Worm (Caenorhabditis elegans): ENCODE data around the gene F10E7.5.

DNA sequence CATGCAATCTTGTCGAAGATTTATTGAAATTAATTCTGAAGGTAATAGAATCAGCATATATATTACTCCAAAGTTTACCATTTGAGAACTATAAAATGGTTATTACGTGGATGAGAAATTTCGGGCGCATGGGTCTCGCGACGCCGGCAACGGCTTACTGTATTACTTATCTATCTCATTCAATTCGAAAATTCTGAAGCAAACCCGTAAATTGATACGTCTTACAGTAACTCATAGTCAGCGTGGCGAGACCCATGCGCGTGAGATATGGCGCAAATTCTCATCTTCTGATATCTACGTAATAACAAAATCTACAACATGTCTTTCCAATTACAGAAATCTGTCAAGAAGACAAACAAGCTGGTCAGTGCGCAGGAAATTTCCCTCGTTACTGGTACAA is 7.7 kb downstream of the F10E7.5 start:
- TF ChIP-seq pha-4 (tag; optimal IDR thresholded peaks at IDR 0.05): no peak
- no peak for TF ChIP-seq ceh-100 (GFP tag; IDR thresholded peaks at IDR 0.05)
- no peak for TF ChIP-seq unc-130 (GFP tag; optimal IDR thresholded peaks at IDR 0.05)
- TF ChIP-seq rec-8 (tag; optimal IDR thresholded peaks at IDR 0.05): no peak
- no peak for TF ChIP-seq zfh-2 (GFP tag; conservative IDR thresholded peaks at IDR 0.05)
- no peak for TF ChIP-seq F55B11.4 (tag; optimal IDR thresholded peaks at IDR 0.05; ENCODE audit: borderline replicate concordance, insufficient read depth)

All from whole organism, young adult.